Worm (Caenorhabditis elegans): ENCODE measurements around the gene Y110A2AL.6.

Gene Y110A2AL.6

DNA sequence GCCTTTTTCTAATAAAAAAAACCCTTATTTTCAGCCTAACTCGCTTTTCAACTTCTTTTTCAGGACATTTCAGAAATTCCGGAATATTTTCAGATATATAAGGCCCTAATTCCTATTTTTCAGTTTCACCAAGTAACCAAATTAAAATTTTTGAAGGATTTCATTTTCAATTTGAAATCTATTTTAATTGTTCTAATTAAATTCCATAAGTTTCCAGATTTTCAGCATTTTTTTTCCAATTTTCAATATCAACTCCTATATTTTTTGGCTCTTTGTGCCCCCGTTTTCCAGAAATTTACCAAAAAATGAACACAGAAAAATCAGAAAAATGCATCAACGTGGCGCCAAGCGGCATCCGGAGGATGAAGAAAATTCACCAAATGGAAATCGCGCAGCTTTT lies 33.4 kb upstream of the Y110A2AL.6 start, which contains the start of gene Y110A2AL.1:
Gene Y110A2AL.1, plus strand, starts transcription at position 301 of the 400 bp plus-strand sequence.
- no peak for TF ChIP-seq ctbp-1 (GFP tag; IDR thresholded peaks at IDR 0.05)

- no peak for TF ChIP-seq daf-8 (GFP tag; IDR thresholded peaks at IDR 0.05)
- TF ChIP-seq arid-1 (GFP tag; conservative IDR thresholded peaks at IDR 0.05), result no peak
- TF ChIP-seq aly-2 (tag; optimal IDR thresholded peaks at IDR 0.05), result no peak
- no peak for TF ChIP-seq zag-1 (tag; optimal IDR thresholded peaks at IDR 0.05)
- no peak for TF ChIP-seq mdt-29 (GFP tag; IDR thresholded peaks at IDR 0.05)
- TF ChIP-seq snpc-1.2 (GFP tag; IDR thresholded peaks at IDR 0.05), result no peak
- TF ChIP-seq ceh-82 (tag; optimal IDR thresholded peaks at IDR 0.05), result no peak
- TF ChIP-seq mxl-3 (GFP tag; optimal IDR thresholded peaks at IDR 0.05), result no peak
- no peak for TF ChIP-seq nhr-237 (tag; optimal IDR thresholded peaks at IDR 0.05)
- TF ChIP-seq lin-38 (GFP tag; IDR thresholded peaks at IDR 0.05), result no peak
- no peak for TF ChIP-seq saeg-2 (GFP tag; IDR thresholded peaks at IDR 0.05)
- TF ChIP-seq dmd-8 (GFP tag; IDR thresholded peaks at IDR 0.05), result no peak
- TF ChIP-seq nhr-77 (tag; optimal IDR thresholded peaks at IDR 0.05), result no peak
- TF ChIP-seq F49E8.2 (tag; optimal IDR thresholded peaks at IDR 0.05; ENCODE audit: borderline replicate concordance), result no peak
- no peak for TF ChIP-seq fkh-10 (GFP tag; optimal IDR thresholded peaks at IDR 0.05)
- TF ChIP-seq F44E2.7 (GFP tag; IDR thresholded peaks at IDR 0.05), result no peak
- TF ChIP-seq tra-1 (GFP tag; IDR thresholded peaks at IDR 0.05), result no peak
- TF ChIP-seq lin-15B (tag; optimal IDR thresholded peaks at IDR 0.05), result no peak
These were observed 30.4 kb upstream of the Y110A2AL.6 start, which contains the start of gene Y110A2AL.10 for ce11 chrII:2871816-2872215. Gene Y110A2AL.10, minus strand, starts transcription at chrII:2871916.

DNA sequence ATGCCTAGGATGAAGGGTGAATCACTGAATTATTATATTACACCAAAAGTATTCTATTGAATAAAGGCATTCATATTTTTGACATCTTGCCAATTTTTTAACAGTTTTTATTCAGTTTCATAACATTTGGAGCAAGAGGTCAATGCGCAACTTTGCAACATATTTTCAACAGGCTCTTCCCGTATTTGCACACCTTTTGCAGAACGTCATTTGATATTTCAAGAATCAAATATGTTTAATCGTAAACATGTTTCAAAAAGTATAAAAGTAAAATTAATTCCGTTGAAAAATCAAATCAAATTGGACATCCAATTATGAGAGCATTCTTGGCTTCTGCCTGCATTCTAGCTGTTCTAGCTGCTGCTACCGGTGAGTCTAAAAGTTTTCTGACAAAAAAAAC lies 26.3 kb upstream of the Y110A2AL.6 start, which contains the start of gene Y110A2AL.2:
Gene Y110A2AL.2, plus strand, starts transcription at position 301 of the 400 bp plus-strand sequence.
- TF ChIP-seq ztf-11 (tag; optimal IDR thresholded peaks at IDR 0.05), result no peak
- no peak for TF ChIP-seq saeg-2 (GFP tag; IDR thresholded peaks at IDR 0.05)
- TF ChIP-seq Y48G9A.11 (GFP tag; IDR thresholded peaks at IDR 0.05), result no peak
- no peak for TF ChIP-seq F10B5.3 (tag; optimal IDR thresholded peaks at IDR 0.05)
- TF ChIP-seq nhr-42 (GFP tag; IDR thresholded peaks at IDR 0.05), result no peak
- no peak for TF ChIP-seq nhr-10 (tag; optimal IDR thresholded peaks at IDR 0.05)
- TF ChIP-seq zfp-2 (tag; optimal IDR thresholded peaks at IDR 0.05), result no peak
- no peak for TF ChIP-seq lin-38 (GFP tag; IDR thresholded peaks at IDR 0.05)

DNA sequence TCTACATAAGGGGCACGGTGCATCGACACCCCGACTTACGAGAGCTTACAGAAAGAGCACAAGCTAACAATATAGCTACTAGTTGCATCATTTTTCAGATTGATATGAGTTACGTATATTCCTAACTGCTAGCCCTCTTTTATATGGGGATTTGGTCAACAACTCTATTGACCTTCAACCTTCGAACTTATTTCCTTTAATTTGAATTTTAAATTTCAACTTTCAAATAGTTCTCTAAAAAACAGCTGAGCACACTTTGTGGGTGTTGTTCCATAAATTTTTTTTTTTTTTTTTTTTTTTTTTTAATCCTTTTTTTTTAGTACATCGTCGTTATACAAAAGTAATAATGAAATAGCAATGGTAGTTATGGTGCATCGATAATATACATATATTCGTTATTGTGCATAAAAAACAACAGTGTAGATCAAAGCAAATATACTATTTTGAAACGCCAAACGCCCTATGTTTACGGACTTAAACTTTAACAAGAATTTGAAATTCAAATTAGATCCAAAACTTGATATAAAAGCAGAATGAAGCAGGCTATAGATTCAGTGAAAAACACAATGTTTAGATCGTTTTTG lies 25.2 kb upstream of the Y110A2AL.6 start, which contains the start of the genes Y110A2AL.9 and Y110A2AL.3:
Gene Y110A2AL.9, minus strand, starts transcription at position 101 of the 584 bp plus-strand sequence.
Gene Y110A2AL.3, plus strand, starts transcription at position 534 of the 584 bp plus-strand sequence.
- TF ChIP-seq nhr-25 (tag; optimal IDR thresholded peaks at IDR 0.05; ENCODE audit: borderline replicate concordance, insufficient read depth) (no peak), ama-1 (optimal IDR thresholded peaks at IDR 0.05) (no peak), hlh-30 (tag; optimal IDR thresholded peaks at IDR 0.05; ENCODE audit: insufficient read depth) (no peak), egl-43 (GFP tag; IDR thresholded peaks at IDR 0.05) (no peak), dpl-1 (GFP tag; optimal IDR thresholded peaks at IDR 0.05) (no peak), nhr-111 (GFP tag; optimal IDR thresholded peaks at IDR 0.05) (no peak)

DNA sequence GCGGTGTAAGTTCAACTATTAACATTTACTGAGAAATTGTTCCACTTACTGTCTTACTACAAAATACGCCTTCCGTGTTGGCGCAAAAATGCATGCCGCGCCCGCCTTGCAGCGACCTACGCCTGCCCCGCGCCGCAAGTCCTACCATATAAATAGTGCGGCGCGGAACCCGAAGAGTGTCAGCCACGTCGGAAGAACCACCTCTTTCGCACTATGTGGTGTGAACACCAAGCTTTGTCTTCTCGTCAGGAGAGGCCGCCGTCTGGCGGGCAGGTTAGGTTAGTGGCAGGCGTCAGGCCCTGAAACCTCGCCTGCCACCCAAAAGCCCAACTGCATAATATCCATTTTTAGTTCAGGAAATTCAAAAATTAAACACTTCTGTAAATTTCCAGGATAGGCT lies 23.9 kb upstream of the Y110A2AL.6 start:
- peak; percentile 15 for TF ChIP-seq aha-1 (tag)
- no peak for TF ChIP-seq dve-1 (tag; optimal IDR thresholded peaks at IDR 0.05; ENCODE audit: insufficient read depth)
- TF ChIP-seq set-16 (GFP tag; IDR thresholded peaks at IDR 0.05), result peak; percentile 66
- no peak for TF ChIP-seq Y105C5A.15 (GFP tag; IDR thresholded peaks at IDR 0.05)
- no peak for TF ChIP-seq R02D3.7 (tag; optimal IDR thresholded peaks at IDR 0.05)
- TF ChIP-seq ceh-82 (tag; optimal IDR thresholded peaks at IDR 0.05), result no peak
- TF ChIP-seq snpc-1.2 (GFP tag; IDR thresholded peaks at IDR 0.05), result no peak
- TF ChIP-seq D1046.2 (GFP tag; IDR thresholded peaks at IDR 0.05), result 0 out of 2 replicates have a peak, but pooled peaks have one; percentile 28
- no peak for TF ChIP-seq duxl-1 (tag; optimal IDR thresholded peaks at IDR 0.05; ENCODE audit: poor library complexity)
- TF ChIP-seq fkh-10 (GFP tag; optimal IDR thresholded peaks at IDR 0.05), result no peak
